Worm (Caenorhabditis elegans): ENCODE data around the gene C25E10.10.

DNA sequence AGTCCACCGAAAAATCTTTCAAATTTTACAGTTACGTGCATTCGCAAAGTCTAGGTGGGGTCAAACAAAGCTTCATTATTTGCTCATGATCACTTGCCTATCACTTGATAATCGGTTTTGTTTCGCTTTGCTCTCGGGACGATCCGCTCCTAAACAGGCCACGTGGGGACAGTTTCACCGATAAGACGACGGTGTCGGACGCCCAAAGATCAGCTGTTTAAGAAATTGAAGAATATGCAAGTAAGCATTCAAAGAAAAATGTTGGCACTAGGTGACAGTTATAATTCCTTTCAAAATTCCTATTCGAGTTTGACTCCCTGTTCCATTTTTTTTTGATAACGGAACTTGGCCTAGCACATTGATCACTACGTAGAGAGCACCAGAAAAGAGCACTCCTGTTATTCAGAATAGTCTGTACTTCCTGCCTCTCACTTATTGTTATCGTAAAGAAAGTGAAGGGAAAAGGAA is 23.8 kb upstream of the C25E10.10 start:
- TF ChIP-seq nhr-237 (tag; optimal IDR thresholded peaks at IDR 0.05) (no peak), elt-1 (tag; optimal IDR thresholded peaks at IDR 0.05) (no peak), egl-27 (tag; optimal IDR thresholded peaks at IDR 0.05) (no peak), peb-1 (tag; optimal IDR thresholded peaks at IDR 0.05) (no peak), unc-55 (GFP tag; optimal IDR thresholded peaks at IDR 0.05) (no peak), nhr-23 (tag; optimal IDR thresholded peaks at IDR 0.05) (no peak), ztf-4 (tag; optimal IDR thresholded peaks at IDR 0.05) (no peak), nhr-21 (tag; optimal IDR thresholded peaks at IDR 0.05) (no peak), ceh-82 (tag; optimal IDR thresholded peaks at IDR 0.05) (no peak), nhr-11 (tag; optimal IDR thresholded peaks at IDR 0.05) (no peak)

All from whole organism, L2 larva.